Worm (Caenorhabditis elegans) whole organism, L1 larva: ENCODE measurements around the gene F45D3.4.

Experiments
- F16B12.6 ChIP-seq: fragments of 150-350 bp; optimal IDR thresholded peaks from 2 replicates; lab custom pipeline; 2014; ENCODE audit warnings: missing biosample characterization, missing genetic modification characterization
- blmp-1 ChIP-seq: fragments of 150-350 bp; optimal IDR thresholded peaks from 2 replicates; lab custom pipeline; 2014; ENCODE audit warnings: missing biosample characterization, missing genetic modification characterization
- ceh-82 ChIP-seq, 3 experiments: fragments of 150-350 bp in 1 of 3; sonication (generic microtip) in 2 of 3; optimal IDR thresholded peaks; 2 replicates each; lab custom pipeline; 2014 to 2017; ENCODE audit warnings: missing biosample characterization in 3 of 3, missing genetic modification characterization in 3 of 3
- ceh-88 ChIP-seq: fragments of 200-800 bp; sonication (Bioruptor generic); IDR thresholded peaks from 2 replicates; pipeline ENCODE4 v1.3.6; 2022; ENCODE audit warnings: missing genetic modification characterization, missing compliant biosample characterization
- egl-13 ChIP-seq: sonication (generic microtip); optimal IDR thresholded peaks from 2 replicates; lab custom pipeline; 2016; ENCODE audit warnings: missing genotype, missing genetic modification reagents, missing genetic modification characterization, missing compliant biosample characterization
- egl-27 ChIP-seq, 2 experiments: fragments of 150-350 bp in 1 of 2; sonication (generic microtip); optimal IDR thresholded peaks; 3 replicates each; lab custom pipeline; 2017 to 2018; ENCODE audit warnings: missing biosample characterization in 2 of 2, missing genetic modification characterization in 2 of 2, missing genetic modification reagents in 2 of 2
- lir-3 ChIP-seq: sonication (generic microtip); optimal IDR thresholded peaks from 2 replicates; lab custom pipeline; 2016; ENCODE audit warnings: mild to moderate bottlenecking, missing genetic modification characterization, moderate library complexity, missing compliant biosample characterization; ENCODE audit not compliant: poor library complexity
- lsy-2 ChIP-seq, 2 experiments: fragments of 150-350 bp; optimal IDR thresholded peaks; 2 replicates each; lab custom pipeline; 2014; ENCODE audit warnings: missing biosample characterization in 2 of 2, missing genetic modification characterization in 2 of 2
- mep-1 ChIP-seq: fragments of 150-350 bp; optimal IDR thresholded peaks from 2 replicates; lab custom pipeline; 2014; ENCODE audit warnings: missing biosample characterization, missing genetic modification characterization
- nhr-12 ChIP-seq: sonication (generic microtip); optimal IDR thresholded peaks from 2 replicates; lab custom pipeline; 2017; ENCODE audit warnings: missing biosample characterization, missing genetic modification characterization
- nhr-19 ChIP-seq: fragments of 200-800 bp; sonication (Bioruptor generic); conservative IDR thresholded peaks from 2 replicates; pipeline ENCODE4 v1.3.6; 2022; ENCODE audit warnings: missing genetic modification characterization, missing compliant biosample characterization
- nhr-76 ChIP-seq: sonication (generic microtip); optimal IDR thresholded peaks from 2 replicates; lab custom pipeline; 2017; ENCODE audit warnings: missing biosample characterization, missing genetic modification characterization
- pag-3 ChIP-seq: sonication (generic microtip); optimal IDR thresholded peaks from 2 replicates; lab custom pipeline; 2017; ENCODE audit warnings: missing genetic modification characterization, mild to moderate bottlenecking, missing compliant biosample characterization, antibody characterized with exemption, borderline replicate concordance; ENCODE audit not compliant: insufficient read depth
- snu-23 ChIP-seq: sonication (generic microtip); optimal IDR thresholded peaks from 2 replicates; lab custom pipeline; 2016; ENCODE audit warnings: missing genetic modification characterization, missing compliant biosample characterization
- unc-30 ChIP-seq: sonication (generic microtip); optimal IDR thresholded peaks from 2 replicates; lab custom pipeline; 2017; ENCODE audit warnings: missing biosample characterization, missing genetic modification characterization
- ztf-11 ChIP-seq, 2 experiments: sonication (generic microtip); optimal IDR thresholded peaks; 2 replicates each; lab custom pipeline; 2016 to 2017; ENCODE audit warnings: missing genetic modification characterization in 2 of 2, missing biosample characterization in 1 of 2, missing compliant biosample characterization in 1 of 2

Gene F45D3.4

DNA sequence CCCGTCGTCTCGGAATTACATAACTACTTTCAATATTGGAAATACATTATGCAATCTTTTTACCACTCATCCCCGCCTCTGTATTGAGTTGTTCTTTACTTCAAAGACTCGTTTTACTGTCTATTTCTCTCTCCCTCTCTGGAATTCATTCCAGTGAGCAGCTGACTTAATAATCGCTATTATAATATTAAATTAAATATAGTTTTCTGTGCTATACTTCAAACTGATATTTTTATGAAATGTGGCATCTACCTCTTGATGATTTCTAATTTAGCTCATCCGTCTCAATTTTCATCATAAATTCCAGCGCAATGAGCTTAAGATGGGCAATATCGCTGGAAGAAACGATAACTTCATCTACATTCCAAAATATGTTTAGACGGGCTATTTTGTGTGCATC is 49.5 kb downstream of the F45D3.4 start, which contains the start of gene T28H10.1:
Gene T28H10.1 (plus strand): TSS at position 301 of the 400 bp plus-strand sequence.
- TF ChIP-seq blmp-1: no peak
- TF ChIP-seq ceh-88 (GFP tag; lab: Robert Waterston, UW): no peak
- TF ChIP-seq lsy-2 (tag; optimal IDR thresholded peaks at IDR 0.05; lab: Kevin White, UChicago): no peak
- no peak for TF ChIP-seq pag-3 (tag; lab: Kevin White, UChicago)
- TF ChIP-seq nhr-19 (GFP tag; lab: Robert Waterston, UW): no peak
- TF ChIP-seq egl-13: no peak
- no peak for TF ChIP-seq unc-30
- no peak for TF ChIP-seq snu-23
- TF ChIP-seq mep-1 (tag; lab: Kevin White, UChicago): no peak
- TF ChIP-seq lir-3: no peak
- TF ChIP-seq ztf-11 (tag; optimal IDR thresholded peaks at IDR 0.05; lab: Kevin White, UChicago): no peak
- TF ChIP-seq nhr-76 (tag; lab: Kevin White, UChicago): no peak
- TF ChIP-seq ceh-82 (tag; optimal IDR thresholded peaks at IDR 0.05; lab: Kevin White, UChicago): no peak
- no peak for TF ChIP-seq F16B12.6 (tag; lab: Kevin White, UChicago)
- no peak for TF ChIP-seq egl-27 (tag; optimal IDR thresholded peaks at IDR 0.05; lab: Kevin White, UChicago)
- no peak for TF ChIP-seq nhr-12 (tag; lab: Kevin White, UChicago)
